Worm (Caenorhabditis elegans) whole organism, L1 larva: ENCODE data around the gene twk-8.

Source experiments
- F16B12.6 ChIP-seq: fragments of 150-350 bp; optimal IDR thresholded peaks from 2 replicates; lab custom pipeline; 2014; ENCODE audit warnings: missing biosample characterization, missing genetic modification characterization
- alr-1 ChIP-seq: fragments of 200-800 bp; sonication (Bioruptor generic); optimal IDR thresholded peaks from 2 replicates; lab custom pipeline; 2018; ENCODE audit warnings: borderline replicate concordance, mild to moderate bottlenecking, missing genetic modification characterization, missing compliant biosample characterization
- ama-1 ChIP-seq: fragments of 150-350 bp; optimal IDR thresholded peaks from 2 replicates; lab custom pipeline; 2014
- ceh-82 ChIP-seq, 3 experiments: fragments of 150-350 bp in 1 of 3; sonication (generic microtip) in 2 of 3; optimal IDR thresholded peaks; 2 replicates each; lab custom pipeline; 2014 to 2017; ENCODE audit warnings: missing biosample characterization in 3 of 3, missing genetic modification characterization in 3 of 3
- ceh-88 ChIP-seq: fragments of 200-800 bp; sonication (Bioruptor generic); IDR thresholded peaks from 2 replicates; pipeline ENCODE4 v1.3.6; 2022; ENCODE audit warnings: missing genetic modification characterization, missing compliant biosample characterization
- dpl-1 ChIP-seq, 3 experiments: fragments of 150-350 bp in 2 of 3; sonication (generic microtip) in 1 of 3; optimal IDR thresholded peaks; 2 replicates each; lab custom pipeline; 2014 to 2017; ENCODE audit warnings: missing biosample characterization in 3 of 3, missing genetic modification characterization in 3 of 3, missing genetic modification reagents in 3 of 3
- dsc-1 ChIP-seq: sonication (generic microtip); optimal IDR thresholded peaks from 2 replicates; lab custom pipeline; 2016; ENCODE audit warnings: mild to moderate bottlenecking, missing genetic modification characterization, missing compliant biosample characterization
- efl-1 ChIP-seq, 4 experiments: fragments of 150-350 bp; optimal IDR thresholded peaks in 3 of 4; peaks in 1 of 4; 1 replicate in 1 of 4; 2 replicates in 3 of 4; lab custom pipeline; 2014; ENCODE audit warnings: missing biosample characterization in 2 of 4, missing genetic modification characterization in 2 of 4, missing genetic modification reagents in 2 of 4
- efl-3 ChIP-seq: fragments of 200-800 bp; sonication (Bioruptor generic); optimal IDR thresholded peaks from 2 replicates; lab custom pipeline; 2018; ENCODE audit warnings: mild to moderate bottlenecking, missing genetic modification characterization, missing compliant biosample characterization
- egl-13 ChIP-seq: sonication (generic microtip); optimal IDR thresholded peaks from 2 replicates; lab custom pipeline; 2016; ENCODE audit warnings: missing genotype, missing genetic modification reagents, missing genetic modification characterization, missing compliant biosample characterization
- egl-27 ChIP-seq, 2 experiments: fragments of 150-350 bp in 1 of 2; sonication (generic microtip); optimal IDR thresholded peaks; 3 replicates each; lab custom pipeline; 2017 to 2018; ENCODE audit warnings: missing biosample characterization in 2 of 2, missing genetic modification characterization in 2 of 2, missing genetic modification reagents in 2 of 2
- elt-2 ChIP-seq: sonication (generic microtip); optimal IDR thresholded peaks from 2 replicates; lab custom pipeline; 2016; ENCODE audit warnings: missing genetic modification characterization, mild to moderate bottlenecking, inconsistent platforms, missing compliant biosample characterization, missing genetic modification reagents
- fkh-10 ChIP-seq: sonication (generic microtip); optimal IDR thresholded peaks from 2 replicates; lab custom pipeline; 2017; ENCODE audit warnings: missing biosample characterization, missing genetic modification reagents, missing genetic modification characterization
- fkh-8 ChIP-seq: sonication (generic microtip); optimal IDR thresholded peaks from 2 replicates; lab custom pipeline; 2016; ENCODE audit warnings: mild to moderate bottlenecking, missing genetic modification characterization, missing compliant biosample characterization
- fos-1 ChIP-seq: fragments of 150-350 bp; optimal IDR thresholded peaks from 2 replicates; lab custom pipeline; 2014; ENCODE audit warnings: missing biosample characterization, missing genetic modification characterization
- hlh-4 ChIP-seq: sonication (generic microtip); optimal IDR thresholded peaks from 2 replicates; lab custom pipeline; 2016; ENCODE audit warnings: mild to moderate bottlenecking, missing genetic modification characterization, missing compliant biosample characterization
- irx-1 ChIP-seq: sonication (generic microtip); optimal IDR thresholded peaks from 2 replicates; lab custom pipeline; 2016; ENCODE audit warnings: missing genetic modification characterization, missing compliant biosample characterization
- isw-1 ChIP-seq: fragments of 200-800 bp; sonication (Bioruptor generic); IDR thresholded peaks from 2 replicates; pipeline ENCODE4 v1.3.6; 2022; ENCODE audit warnings: missing genetic modification characterization, missing compliant biosample characterization
- jun-1 ChIP-seq: fragments of 150-350 bp; optimal IDR thresholded peaks from 2 replicates; lab custom pipeline; 2014; ENCODE audit warnings: missing biosample characterization, missing genetic modification reagents, missing genetic modification characterization
- lin-14 ChIP-seq: fragments of 200-800 bp; sonication (Bioruptor generic); optimal IDR thresholded peaks from 2 replicates; lab custom pipeline; 2018; ENCODE audit warnings: mild to moderate bottlenecking, missing genetic modification characterization, moderate library complexity, missing compliant biosample characterization
- mep-1 ChIP-seq: fragments of 150-350 bp; optimal IDR thresholded peaks from 2 replicates; lab custom pipeline; 2014; ENCODE audit warnings: missing biosample characterization, missing genetic modification characterization
- nhr-11 ChIP-seq: fragments of 150-350 bp; optimal IDR thresholded peaks from 2 replicates; lab custom pipeline; 2014; ENCODE audit warnings: missing biosample characterization, missing genetic modification characterization
- nhr-12 ChIP-seq: sonication (generic microtip); optimal IDR thresholded peaks from 2 replicates; lab custom pipeline; 2017; ENCODE audit warnings: missing biosample characterization, missing genetic modification characterization
- nhr-19 ChIP-seq: fragments of 200-800 bp; sonication (Bioruptor generic); conservative IDR thresholded peaks from 2 replicates; pipeline ENCODE4 v1.3.6; 2022; ENCODE audit warnings: missing genetic modification characterization, missing compliant biosample characterization
- nhr-20 ChIP-seq: sonication (generic microtip); optimal IDR thresholded peaks from 2 replicates; lab custom pipeline; 2016; ENCODE audit warnings: mild to moderate bottlenecking, missing genetic modification characterization, missing compliant biosample characterization
- nhr-237 ChIP-seq: fragments of 150-350 bp; optimal IDR thresholded peaks from 2 replicates; lab custom pipeline; 2014; ENCODE audit warnings: missing biosample characterization, missing genetic modification characterization
- nhr-47 ChIP-seq: sonication (generic microtip); optimal IDR thresholded peaks from 2 replicates; lab custom pipeline; 2016; ENCODE audit warnings: mild to moderate bottlenecking, missing genetic modification characterization, moderate library complexity, missing compliant biosample characterization
- nhr-71 ChIP-seq: sonication (generic microtip); optimal IDR thresholded peaks from 2 replicates; lab custom pipeline; 2016; ENCODE audit warnings: mild to moderate bottlenecking, missing genetic modification characterization, moderate library complexity, missing compliant biosample characterization
- nhr-85 ChIP-seq: sonication (generic microtip); peaks from one replicate; lab custom pipeline; 2016; ENCODE audit warnings: missing genetic modification characterization, inconsistent platforms, missing compliant biosample characterization
- pax-3 ChIP-seq: fragments of 200-800 bp; sonication (Bioruptor generic); optimal IDR thresholded peaks from 2 replicates; lab custom pipeline; 2018; ENCODE audit warnings: mild to moderate bottlenecking, missing genetic modification characterization, moderate library complexity, missing compliant biosample characterization
- pqm-1 ChIP-seq: sonication (generic microtip); optimal IDR thresholded peaks from 3 replicates; lab custom pipeline; 2017; ENCODE audit warnings: missing biosample characterization, missing genetic modification characterization
- skn-1 ChIP-seq: fragments of 150-350 bp; optimal IDR thresholded peaks from 2 replicates; lab custom pipeline; 2014; ENCODE audit warnings: missing biosample characterization, missing genetic modification characterization
- snpc-4 ChIP-seq: fragments of 150-350 bp; optimal IDR thresholded peaks from 2 replicates; lab custom pipeline; 2014; ENCODE audit warnings: missing biosample characterization, missing genetic modification characterization
- sox-4 ChIP-seq: sonication (generic microtip); optimal IDR thresholded peaks from 2 replicates; lab custom pipeline; 2016; ENCODE audit warnings: missing genetic modification characterization, missing compliant biosample characterization
- swsn-7 ChIP-seq: sonication (generic microtip); optimal IDR thresholded peaks from 2 replicates; lab custom pipeline; 2016; ENCODE audit warnings: missing genetic modification characterization, missing compliant biosample characterization
- tbx-2 ChIP-seq: sonication (generic microtip); optimal IDR thresholded peaks from 2 replicates; lab custom pipeline; 2016; ENCODE audit warnings: missing genetic modification characterization, missing compliant biosample characterization
- tlp-1 ChIP-seq: fragments of 150-350 bp; optimal IDR thresholded peaks from 2 replicates; lab custom pipeline; 2014; ENCODE audit warnings: missing biosample characterization, missing genetic modification characterization
- unc-130 ChIP-seq: fragments of 150-350 bp; optimal IDR thresholded peaks from 2 replicates; lab custom pipeline; 2017; ENCODE audit warnings: missing biosample characterization, missing genetic modification characterization, inconsistent platforms
- unc-30 ChIP-seq: sonication (generic microtip); optimal IDR thresholded peaks from 2 replicates; lab custom pipeline; 2017; ENCODE audit warnings: missing biosample characterization, missing genetic modification characterization
- unc-62 ChIP-seq: fragments of 150-350 bp; optimal IDR thresholded peaks from 2 replicates; lab custom pipeline; 2014; ENCODE audit warnings: missing biosample characterization, missing genetic modification reagents, missing genetic modification characterization
- xbp-1 ChIP-seq: sonication (generic microtip); optimal IDR thresholded peaks from 2 replicates; lab custom pipeline; 2016; ENCODE audit warnings: missing genetic modification characterization, missing compliant biosample characterization
- zag-1 ChIP-seq: fragments of 150-350 bp; optimal IDR thresholded peaks from 2 replicates; lab custom pipeline; 2014; ENCODE audit warnings: missing biosample characterization, missing genetic modification characterization

The twk-8 gene

DNA sequence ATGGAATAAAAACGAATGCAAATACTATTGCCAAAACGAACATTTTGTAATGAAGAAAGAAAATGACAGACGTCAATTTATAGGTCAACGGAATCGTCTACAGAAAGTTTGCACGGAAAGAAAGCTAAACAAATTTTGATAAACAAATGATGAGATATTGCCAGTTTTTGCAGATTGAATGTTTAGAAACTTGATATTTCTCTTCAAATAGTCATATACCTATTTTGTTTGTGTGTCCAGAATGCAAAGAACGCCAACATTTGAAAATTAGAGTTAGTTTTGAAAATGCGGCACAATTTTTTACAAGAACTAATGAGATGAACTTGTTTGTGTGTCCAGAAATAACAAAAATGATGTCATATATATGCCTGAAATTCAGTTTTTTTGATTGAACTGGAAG, 36.9 kb upstream of the twk-8 start, which contains the start of gene Y73F4A.1:
TSS of gene Y73F4A.1 (minus strand) at position 101 of the 400 bp plus-strand sequence.
- TF ChIP-seq pax-3, result no peak
- no peak for TF ChIP-seq unc-62
- TF ChIP-seq, all 84 proteins: peak for 0

DNA sequence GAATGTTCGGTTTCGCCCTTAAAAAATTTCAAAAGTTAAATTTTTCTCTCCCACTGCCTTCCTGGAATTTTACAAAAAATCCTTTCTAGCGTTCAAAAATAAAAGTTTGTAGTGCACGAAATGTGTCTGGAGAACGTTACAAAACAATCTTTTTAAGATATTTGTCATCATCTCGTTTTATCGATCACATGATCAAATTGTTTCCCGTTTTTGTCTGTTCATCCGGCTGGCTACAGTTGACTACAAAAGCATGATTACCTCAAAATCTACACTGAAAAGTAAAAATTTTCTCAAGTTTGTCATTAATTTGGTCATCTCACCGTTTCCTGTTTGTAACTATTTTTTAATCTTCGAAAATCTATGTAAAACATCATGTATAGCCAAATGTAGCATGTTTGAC, 31.1 kb upstream of the twk-8 start:
- TF ChIP-seq egl-27 (tag; optimal IDR thresholded peaks at IDR 0.05; lab: Kevin White, UChicago) (no peak), nhr-85 (tag; lab: Kevin White, UChicago) (peak; percentile 53), jun-1 (tag; lab: Kevin White, UChicago) (no peak), skn-1 (tag; lab: Kevin White, UChicago) (peak; percentile 73)

DNA sequence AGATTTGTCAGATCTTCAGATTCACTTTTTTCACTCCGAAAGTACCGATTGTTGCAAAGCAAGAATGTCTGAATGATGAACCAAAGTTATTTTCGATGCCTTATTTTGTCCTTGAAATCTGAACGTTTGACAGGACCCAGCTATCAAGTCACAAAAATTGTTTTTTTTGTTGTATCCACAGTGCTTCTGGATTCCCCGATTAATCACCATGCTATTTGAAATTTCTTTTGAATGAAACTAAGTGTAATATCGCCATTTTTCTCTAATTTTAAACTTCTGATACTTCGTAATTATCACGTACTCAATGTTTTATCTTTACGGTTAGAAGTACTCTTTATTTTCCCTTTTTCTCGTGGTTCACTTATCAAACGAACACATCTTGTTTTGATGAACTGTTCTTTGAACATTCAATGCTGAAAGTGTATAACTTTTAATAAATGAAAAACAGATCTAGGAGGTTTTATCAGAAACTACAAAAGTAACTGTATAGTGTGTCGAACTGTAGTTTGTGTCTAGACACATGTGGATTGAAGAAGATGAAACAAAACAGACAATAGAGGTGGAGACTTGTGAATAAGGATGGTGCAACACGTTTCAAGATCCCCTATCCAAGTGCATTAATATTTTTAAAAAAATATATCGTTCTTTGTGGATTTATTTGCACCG, 30.5 kb upstream of the twk-8 start:
- TF ChIP-seq alr-1 (tag; lab: Kevin White, UChicago), result no peak
- TF ChIP-seq efl-1 (optimal IDR thresholded peaks at IDR 0.05; lab: Kevin White, UChicago), result no peak
- peak in 1 of 2 experiments; percentile 13 for TF ChIP-seq efl-1 (GFP tag; optimal IDR thresholded peaks at IDR 0.05 in 1 of 2; lab: Kevin White, UChicago)

DNA sequence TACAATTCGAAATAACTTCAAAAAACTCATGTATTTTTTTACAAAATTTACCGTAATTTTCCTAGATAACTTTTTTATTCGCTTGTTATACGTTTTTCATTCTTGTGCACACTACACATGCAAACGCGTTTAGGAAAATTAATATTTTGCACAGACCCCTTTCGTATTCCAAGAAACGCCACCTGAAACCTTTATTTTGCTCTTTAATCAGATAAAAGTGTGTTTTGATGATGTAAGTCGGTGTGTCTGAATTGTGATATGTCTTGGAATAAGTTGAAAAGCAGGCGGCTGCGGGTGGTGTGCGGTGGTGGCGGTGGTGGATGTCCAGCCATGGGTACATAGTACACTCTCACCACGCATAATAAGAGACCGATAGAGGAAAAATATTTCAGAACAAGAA, 28.8 kb upstream of the twk-8 start:
- TF ChIP-seq hlh-4 (tag; lab: Kevin White, UChicago) (peak; percentile 83), pax-3 (peak; percentile 33), nhr-71 (tag; lab: Kevin White, UChicago) (peak; percentile 77), nhr-20 (peak; percentile 13), efl-1 (optimal IDR thresholded peaks at IDR 0.05; lab: Kevin White, UChicago) (no peak), efl-1 (GFP tag; optimal IDR thresholded peaks at IDR 0.05 in 1 of 2; lab: Kevin White, UChicago) (no peak), fkh-8 (tag; lab: Kevin White, UChicago) (peak; percentile 84), pqm-1 (tag; lab: Kevin White, UChicago) (no peak), zag-1 (no peak), mep-1 (tag; lab: Kevin White, UChicago) (no peak), dpl-1 (GFP tag; optimal IDR thresholded peaks at IDR 0.05; lab: Kevin White, UChicago) (no peak), nhr-47 (tag; lab: Kevin White, UChicago) (peak; percentile 63), isw-1 (GFP tag; lab: Robert Waterston, UW) (no peak), lin-14 (peak; percentile 30)

DNA sequence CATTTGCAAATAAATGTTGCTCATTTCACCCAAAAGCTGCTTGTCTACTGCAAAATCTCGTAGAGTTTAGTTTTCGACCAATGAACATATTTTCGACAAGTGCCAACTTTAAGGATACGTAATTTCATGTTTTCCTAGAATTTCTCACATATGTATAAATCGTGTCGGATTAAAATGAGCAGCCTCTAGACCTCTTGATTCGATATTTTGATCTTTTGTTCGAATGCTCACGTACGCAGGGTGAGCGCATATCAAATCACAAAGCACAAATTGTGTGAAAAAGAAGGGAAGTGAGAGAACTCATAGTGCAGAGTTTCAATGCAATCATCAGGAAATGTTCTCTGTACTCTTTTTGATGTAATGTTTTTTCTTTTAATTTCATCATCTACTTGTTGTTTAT, 18.6 kb upstream of the twk-8 start:
- TF ChIP-seq efl-3 (GFP tag; lab: Kevin White, UChicago) (no peak), ceh-82 (tag; optimal IDR thresholded peaks at IDR 0.05; lab: Kevin White, UChicago) (no peak), nhr-11 (tag; lab: Kevin White, UChicago) (no peak), fkh-10 (GFP tag; lab: Kevin White, UChicago) (peak; percentile 21), sox-4 (tag; lab: Kevin White, UChicago) (peak; percentile 76), nhr-47 (tag; lab: Kevin White, UChicago) (peak; percentile 73), jun-1 (tag; lab: Kevin White, UChicago) (peak; percentile 32), unc-130 (tag; lab: Kevin White, UChicago) (no peak), nhr-71 (tag; lab: Kevin White, UChicago) (peak; percentile 90), elt-2 (tag; lab: Kevin White, UChicago) (no peak), dsc-1 (peak; percentile 72), nhr-20 (peak; percentile 80), fkh-8 (tag; lab: Kevin White, UChicago) (peak; percentile 89), xbp-1 (no peak), ama-1 (lab: Kevin White, UChicago) (no peak), nhr-19 (GFP tag; lab: Robert Waterston, UW) (0 out of 2 replicates have a peak, but pooled peaks have one; percentile 22), nhr-237 (tag; lab: Kevin White, UChicago) (no peak), fos-1 (tag; lab: Kevin White, UChicago) (peak; percentile 9), ceh-88 (no peak), efl-1 (optimal IDR thresholded peaks at IDR 0.05; lab: Kevin White, UChicago) (peak in 1 of 2 experiments; percentile 11), efl-1 (GFP tag; optimal IDR thresholded peaks at IDR 0.05 in 1 of 2; lab: Kevin White, UChicago) (no peak), F16B12.6 (tag; lab: Kevin White, UChicago) (no peak), nhr-12 (no peak), lin-14 (peak; percentile 50), swsn-7 (tag; lab: Kevin White, UChicago) (peak; percentile 17), tbx-2 (no peak), unc-30 (tag; lab: Kevin White, UChicago) (no peak), tlp-1 (tag; lab: Kevin White, UChicago) (no peak), irx-1 (tag; lab: Kevin White, UChicago) (peak; percentile 40), snpc-4 (tag; lab: Kevin White, UChicago) (no peak), egl-13 (tag; lab: Kevin White, UChicago) (peak; percentile 53), pax-3 (peak; percentile 13)
